Fruit fly (Drosophila melanogaster) whole organism, prepupa: Measurements from ENCODE around the gene CG42729.

Experiments used
- Blimp-1 ChIP-seq: fragments of 200-800 bp; sonication (Bioruptor generic); optimal IDR thresholded peaks from 3 replicates; lab custom pipeline; 2017; ENCODE audit warnings: missing biosample characterization, missing genetic modification characterization, mild to moderate bottlenecking, moderate library complexity, missing genetic modification reagents
- CG10631 ChIP-seq: fragments of 200-800 bp; sonication (Bioruptor generic); optimal IDR thresholded peaks from 2 replicates; lab custom pipeline; 2016; ENCODE audit warnings: missing biosample characterization, missing genetic modification characterization
- CG10669 ChIP-seq: fragments of 200-800 bp; sonication (Bioruptor generic); optimal IDR thresholded peaks from 3 replicates; lab custom pipeline; 2018; ENCODE audit warnings: missing biosample characterization, mild to moderate bottlenecking, missing genetic modification characterization, moderate library complexity
- CG11762 ChIP-seq: fragments of 200-800 bp; sonication (Bioruptor generic); optimal IDR thresholded peaks from 3 replicates; lab custom pipeline; 2016; ENCODE audit warnings: missing biosample characterization, missing genetic modification characterization; ENCODE audit not compliant: insufficient read depth
- CG11902 ChIP-seq: fragments of 200-800 bp; sonication (Bioruptor generic); optimal IDR thresholded peaks from 3 replicates; lab custom pipeline; 2016; ENCODE audit warnings: missing biosample characterization, missing genetic modification characterization
- CG15336 ChIP-seq: fragments of 200-800 bp; sonication (Bioruptor generic); IDR thresholded peaks from 2 replicates; pipeline ENCODE4 v1.3.6; 2022; ENCODE audit warnings: missing biosample characterization, missing genetic modification characterization
- CG16779 ChIP-seq: fragments of 200-800 bp; sonication (Bioruptor generic); optimal IDR thresholded peaks from 3 replicates; lab custom pipeline; 2017; ENCODE audit warnings: missing biosample characterization, mild to moderate bottlenecking, missing genetic modification characterization
- CG3032 ChIP-seq: fragments of 200-800 bp; optimal IDR thresholded peaks from 2 replicates; lab custom pipeline; 2019; ENCODE audit warnings: missing biosample characterization, mild to moderate bottlenecking, missing genetic modification characterization, moderate library complexity
- CG31627 ChIP-seq: fragments of 200-800 bp; sonication (Bioruptor generic); optimal IDR thresholded peaks from 3 replicates; lab custom pipeline; 2016; ENCODE audit warnings: missing biosample characterization, missing genetic modification characterization
- CG34406 ChIP-seq: fragments of 200-800 bp; sonication (Bioruptor generic); optimal IDR thresholded peaks from 3 replicates; lab custom pipeline; 2016; ENCODE audit warnings: missing biosample characterization, missing genetic modification characterization
- CG3919 ChIP-seq: fragments of 200-800 bp; sonication (Bioruptor generic); optimal IDR thresholded peaks from 3 replicates; lab custom pipeline; 2016; ENCODE audit warnings: missing biosample characterization, missing genetic modification characterization
- CG6276 ChIP-seq: fragments of 200-800 bp; sonication (Bioruptor generic); optimal IDR thresholded peaks from 2 replicates; lab custom pipeline; 2017; ENCODE audit warnings: missing biosample characterization, mild to moderate bottlenecking, missing genetic modification characterization
- CG6808 ChIP-seq: fragments of 200-800 bp; sonication (Bioruptor generic); optimal IDR thresholded peaks from 3 replicates; lab custom pipeline; 2017; ENCODE audit warnings: missing biosample characterization, missing genetic modification characterization, mild to moderate bottlenecking, moderate library complexity, missing genetic modification reagents
- CG8119 ChIP-seq: fragments of 200-800 bp; sonication (Bioruptor generic); IDR thresholded peaks from 3 replicates; pipeline ENCODE4 v1.3.6; 2022; ENCODE audit warnings: missing biosample characterization, missing genetic modification characterization
- CG8319 ChIP-seq: fragments of 200-800 bp; sonication (Bioruptor generic); optimal IDR thresholded peaks from 3 replicates; lab custom pipeline; 2016; ENCODE audit warnings: missing biosample characterization, missing genetic modification characterization
- CG8632 ChIP-seq: fragments of 200-800 bp; sonication (Bioruptor generic); optimal IDR thresholded peaks from 3 replicates; lab custom pipeline; 2016; ENCODE audit warnings: missing biosample characterization, missing genetic modification characterization
- CG9139 ChIP-seq: fragments of 200-800 bp; sonication (Bioruptor generic); optimal IDR thresholded peaks from 3 replicates; lab custom pipeline; 2017; ENCODE audit warnings: missing biosample characterization, mild to moderate bottlenecking, missing genetic modification characterization
- Eip78C ChIP-seq: fragments of 200-800 bp; sonication (Bioruptor generic); peaks from one replicate; lab custom pipeline; 2016; ENCODE audit warnings: missing biosample characterization, missing genetic modification characterization
- Ets21C ChIP-seq: fragments of 200-800 bp; sonication (Bioruptor generic); optimal IDR thresholded peaks from 3 replicates; lab custom pipeline; 2016; ENCODE audit warnings: missing biosample characterization, missing genetic modification characterization
- Ets96B ChIP-seq: fragments of 200-800 bp; optimal IDR thresholded peaks from 2 replicates; lab custom pipeline; 2019; ENCODE audit warnings: missing biosample characterization, mild to moderate bottlenecking, missing genetic modification characterization, moderate library complexity
- Hr38 ChIP-seq: sonication (Bioruptor generic); optimal IDR thresholded peaks from 2 replicates; lab custom pipeline; 2016; ENCODE audit warnings: missing biosample characterization, missing genetic modification characterization
- Hr39 ChIP-seq: fragments of 200-800 bp; sonication (Bioruptor generic); optimal IDR thresholded peaks from 2 replicates; lab custom pipeline; 2016; ENCODE audit warnings: missing biosample characterization, missing genetic modification characterization
- Met ChIP-seq: fragments of 200-800 bp; sonication (Bioruptor generic); optimal IDR thresholded peaks from 3 replicates; lab custom pipeline; 2016; ENCODE audit warnings: missing biosample characterization, missing genetic modification characterization
- OdsH ChIP-seq: fragments of 200-800 bp; sonication (Bioruptor generic); optimal IDR thresholded peaks from 3 replicates; lab custom pipeline; 2016; ENCODE audit warnings: missing biosample characterization, missing genetic modification characterization
- Sox102F ChIP-seq: fragments of 200-800 bp; sonication (Bioruptor generic); optimal IDR thresholded peaks from 2 replicates; lab custom pipeline; 2016; ENCODE audit warnings: missing biosample characterization, mild to moderate bottlenecking, missing genetic modification characterization
- Sox14 ChIP-seq: fragments of 200-800 bp; sonication (Bioruptor generic); optimal IDR thresholded peaks from 3 replicates; lab custom pipeline; 2016; ENCODE audit warnings: missing biosample characterization, missing genetic modification characterization
- achi ChIP-seq: fragments of 200-800 bp; sonication (Bioruptor generic); optimal IDR thresholded peaks from 3 replicates; lab custom pipeline; 2016; ENCODE audit warnings: missing biosample characterization, missing genetic modification characterization
- acj6 ChIP-seq: fragments of 200-800 bp; sonication (Bioruptor generic); optimal IDR thresholded peaks from 3 replicates; lab custom pipeline; 2016; ENCODE audit warnings: missing biosample characterization, missing genetic modification characterization
- cyc ChIP-seq: fragments of 200-800 bp; sonication (Bioruptor generic); optimal IDR thresholded peaks from 3 replicates; lab custom pipeline; 2016; ENCODE audit warnings: missing biosample characterization, missing genetic modification characterization
- dac ChIP-seq: fragments of 200-800 bp; sonication (Bioruptor generic); optimal IDR thresholded peaks from 2 replicates; lab custom pipeline; 2017; ENCODE audit warnings: missing biosample characterization, mild to moderate bottlenecking, missing genetic modification characterization
- eg ChIP-seq: fragments of 200-800 bp; sonication (Bioruptor generic); IDR thresholded peaks from 3 replicates; pipeline ENCODE4 v1.3.6; 2022; ENCODE audit warnings: missing biosample characterization, missing genetic modification characterization
- esn ChIP-seq: fragments of 200-800 bp; sonication (Bioruptor generic); optimal IDR thresholded peaks from 2 replicates; lab custom pipeline; 2016; ENCODE audit warnings: missing biosample characterization, mild to moderate bottlenecking, missing genetic modification characterization, moderate library complexity
- lz ChIP-seq: fragments of 200-800 bp; sonication (Bioruptor generic); optimal IDR thresholded peaks from 3 replicates; lab custom pipeline; 2016; ENCODE audit warnings: missing biosample characterization, missing genetic modification characterization
- net ChIP-seq: fragments of 200-800 bp; sonication (Bioruptor generic); optimal IDR thresholded peaks from 3 replicates; lab custom pipeline; 2016; ENCODE audit warnings: missing biosample characterization, missing genetic modification characterization
- salr ChIP-seq, 2 experiments: fragments of 200-800 bp; sonication (Bioruptor generic); optimal IDR thresholded peaks; 3 replicates each; lab custom pipeline; 2016 to 2018; ENCODE audit warnings: missing biosample characterization in 2 of 2, missing genetic modification characterization in 2 of 2, mild to moderate bottlenecking in 1 of 2
- svp ChIP-seq: fragments of 200-800 bp; sonication (Bioruptor generic); peaks from one replicate; lab custom pipeline; 2016; ENCODE audit warnings: missing biosample characterization, missing genetic modification characterization
- vri ChIP-seq: fragments of 200-800 bp; sonication (Bioruptor generic); optimal IDR thresholded peaks from 3 replicates; lab custom pipeline; 2016; ENCODE audit warnings: missing biosample characterization, mild to moderate bottlenecking, missing genetic modification characterization

CG42729 gene

dm6 chr3L:15519492-15519891 is 7.8 kb downstream of the CG42729 start, which contains the start of gene mex1:
Gene mex1, minus strand, starts transcription at chr3L:15519592.
- TF ChIP-seq Ets96B, result no peak
- TF ChIP-seq cyc, result no peak
- TF ChIP-seq Eip78C (GFP tag; lab: Kevin White, UChicago), result no peak
- no peak for TF ChIP-seq dac (GFP tag; lab: Kevin White, UChicago)
- TF ChIP-seq vri, result no peak
- TF ChIP-seq salr (GFP tag; optimal IDR thresholded peaks at IDR 0.05; lab: Kevin White, UChicago), result no peak
- no peak for TF ChIP-seq Sox102F (GFP tag; lab: Kevin White, UChicago)
- no peak for TF ChIP-seq CG10669 (GFP tag; lab: Kevin White, UChicago)
- TF ChIP-seq CG3032 (tag; lab: Kevin White, UChicago), result no peak
- TF ChIP-seq CG8119 (GFP tag; lab: Robert Waterston, UW), result no peak
- TF ChIP-seq CG8632 (GFP tag; lab: Kevin White, UChicago), result no peak
- TF ChIP-seq CG9139 (GFP tag; lab: Kevin White, UChicago), result no peak
- TF ChIP-seq CG15336 (GFP tag; lab: Robert Waterston, UW), result no peak
- TF ChIP-seq OdsH (GFP tag; lab: Kevin White, UChicago), result no peak
- TF ChIP-seq Hr39, result no peak

dm6 chr3L:15518344-15518743 is 9.0 kb downstream of the CG42729 start:
- TF ChIP-seq vri, result peak; percentile 38
- TF ChIP-seq lz (GFP tag; lab: Kevin White, UChicago), result no peak

- no peak for TF ChIP-seq CG34406 (GFP tag; lab: Kevin White, UChicago)
- TF ChIP-seq CG8319 (GFP tag; lab: Kevin White, UChicago), result no peak
- no peak for TF ChIP-seq achi
- TF ChIP-seq CG31627, result no peak
- TF ChIP-seq Met (GFP tag; lab: Kevin White, UChicago), result no peak
- TF ChIP-seq CG10669 (GFP tag; lab: Kevin White, UChicago), result no peak
These were observed 9.8 kb downstream of the CG42729 start for dm6 chr3L:15517508-15517907.

dm6 chr3L:15516956-15517355 is 10.4 kb downstream of the CG42729 start, which contains the start of gene CG13454:
Gene CG13454, minus strand, starts transcription at chr3L:15517056.
- TF ChIP-seq Blimp-1 (GFP tag; lab: Kevin White, UChicago), result no peak
- no peak for TF ChIP-seq Ets96B
- TF ChIP-seq acj6, result no peak
- TF ChIP-seq CG11762, result no peak
- no peak for TF ChIP-seq esn (GFP tag; lab: Kevin White, UChicago)
- no peak for TF ChIP-seq CG6276 (GFP tag; lab: Kevin White, UChicago)
- TF ChIP-seq Sox14 (GFP tag; lab: Kevin White, UChicago), result no peak
- no peak for TF ChIP-seq cyc

dm6 chr3L:15516440-15516839 is 10.9 kb downstream of the CG42729 start:
- no peak for TF ChIP-seq Ets96B
- TF ChIP-seq vri, result no peak
- TF ChIP-seq CG9139 (GFP tag; lab: Kevin White, UChicago), result no peak
- no peak for TF ChIP-seq CG10631 (GFP tag; lab: Kevin White, UChicago)
- no peak for TF ChIP-seq OdsH (GFP tag; lab: Kevin White, UChicago)
- TF ChIP-seq CG11902 (GFP tag; lab: Kevin White, UChicago), result no peak
- TF ChIP-seq svp (GFP tag; lab: Kevin White, UChicago), result no peak
- no peak for TF ChIP-seq CG6276 (GFP tag; lab: Kevin White, UChicago)
- no peak for TF ChIP-seq net (GFP tag; lab: Kevin White, UChicago)
- TF ChIP-seq eg (GFP tag; lab: Robert Waterston, UW), result no peak
- no peak for TF ChIP-seq lz (GFP tag; lab: Kevin White, UChicago)
- no peak for TF ChIP-seq CG16779 (tag; lab: Kevin White, UChicago)
- no peak for TF ChIP-seq Ets21C (GFP tag; lab: Kevin White, UChicago)
- TF ChIP-seq CG6808 (GFP tag; lab: Kevin White, UChicago), result no peak
- no peak for TF ChIP-seq Hr38
- TF ChIP-seq CG3919 (GFP tag; lab: Kevin White, UChicago), result no peak
